Worm (Caenorhabditis elegans) whole organism, young adult: ENCODE measurements around the gene F49F1.5.

Experiments used
- B0019.2 ChIP-seq: fragments of 200-800 bp; sonication (Bioruptor generic); conservative IDR thresholded peaks from 2 replicates; pipeline ENCODE4 v1.3.6; 2022; ENCODE audit warnings: missing genetic modification reagents, missing genetic modification characterization, missing compliant biosample characterization
- F33H1.4 ChIP-seq: fragments of 200-800 bp; sonication (Bioruptor generic); IDR thresholded peaks from 2 replicates; pipeline ENCODE4 v1.3.6; 2022; ENCODE audit warnings: missing genetic modification reagents, missing genetic modification characterization, missing compliant biosample characterization
- F39B2.1 ChIP-seq: fragments of 200-800 bp; sonication (Bioruptor generic); IDR thresholded peaks from 2 replicates; pipeline ENCODE4 v1.3.6; 2022; ENCODE audit warnings: missing genetic modification reagents, missing genetic modification characterization, missing compliant biosample characterization
- K12H6.12 ChIP-seq: fragments of 200-800 bp; sonication (Bioruptor generic); optimal IDR thresholded peaks from 2 replicates; lab custom pipeline; 2018; ENCODE audit warnings: mild to moderate bottlenecking, missing genetic modification characterization, missing compliant biosample characterization
- T26A5.8 ChIP-seq: sonication (generic microtip); optimal IDR thresholded peaks from 2 replicates; lab custom pipeline; 2016; ENCODE audit warnings: missing genetic modification characterization, missing compliant biosample characterization
- Y53G8AR.9 ChIP-seq: fragments of 200-800 bp; sonication (Bioruptor generic); conservative IDR thresholded peaks from 2 replicates; pipeline ENCODE4 v1.3.6; 2022; ENCODE audit warnings: missing genetic modification reagents, missing genetic modification characterization, missing compliant biosample characterization
- Y67H2A.10 ChIP-seq: fragments of 200-800 bp; sonication (Bioruptor generic); conservative IDR thresholded peaks from 2 replicates; pipeline ENCODE4 v1.3.6; 2022; ENCODE audit warnings: missing genetic modification reagents, missing genetic modification characterization, missing compliant biosample characterization
- Y79H2A.3 ChIP-seq: fragments of 200-800 bp; sonication (Bioruptor generic); conservative IDR thresholded peaks from 2 replicates; pipeline ENCODE4 v1.3.6; 2022; ENCODE audit warnings: missing genetic modification reagents, missing genetic modification characterization, missing compliant biosample characterization
- akir-1 ChIP-seq: fragments of 200-800 bp; sonication (Bioruptor generic); optimal IDR thresholded peaks from 2 replicates; lab custom pipeline; 2018; ENCODE audit warnings: mild to moderate bottlenecking, missing genetic modification characterization, moderate library complexity, missing compliant biosample characterization
- athp-1 ChIP-seq: sonication (generic microtip); optimal IDR thresholded peaks from 2 replicates; lab custom pipeline; 2017; ENCODE audit warnings: mild to moderate bottlenecking, missing genetic modification characterization, missing compliant biosample characterization
- bed-2 ChIP-seq: fragments of 200-800 bp; sonication (Bioruptor generic); IDR thresholded peaks from 2 replicates; pipeline ENCODE4 v1.3.6; 2022; ENCODE audit warnings: missing genetic modification reagents, missing genetic modification characterization, missing compliant biosample characterization
- cebp-2 ChIP-seq: fragments of 200-800 bp; sonication (Bioruptor generic); IDR thresholded peaks from 2 replicates; pipeline ENCODE4 v1.3.6; 2022; ENCODE audit warnings: missing genetic modification characterization, missing compliant biosample characterization
- ceh-100 ChIP-seq: fragments of 200-800 bp; sonication (Bioruptor generic); IDR thresholded peaks from 2 replicates; pipeline ENCODE4 v1.3.6; 2022; ENCODE audit warnings: missing genetic modification reagents, missing genetic modification characterization, missing compliant biosample characterization
- chd-7 ChIP-seq: sonication (generic microtip); optimal IDR thresholded peaks from 2 replicates; lab custom pipeline; 2016; ENCODE audit warnings: mild to moderate bottlenecking, missing genetic modification characterization, moderate library complexity, missing compliant biosample characterization
- dpff-1 ChIP-seq: sonication (generic microtip); optimal IDR thresholded peaks from 2 replicates; lab custom pipeline; 2017; ENCODE audit warnings: mild to moderate bottlenecking, missing genetic modification characterization, missing compliant biosample characterization
- egl-18 ChIP-seq: fragments of 200-800 bp; sonication (Bioruptor generic); IDR thresholded peaks from 2 replicates; pipeline ENCODE4 v1.3.6; 2022; ENCODE audit warnings: missing genetic modification reagents, missing genetic modification characterization, missing compliant biosample characterization
- egrh-3 ChIP-seq: fragments of 200-800 bp; sonication (Bioruptor generic); IDR thresholded peaks from 2 replicates; pipeline ENCODE4 v1.3.6; 2022; ENCODE audit warnings: missing genetic modification reagents, missing genetic modification characterization, missing compliant biosample characterization
- lin-40 ChIP-seq: sonication (generic microtip); optimal IDR thresholded peaks from 2 replicates; lab custom pipeline; 2016; ENCODE audit warnings: missing genetic modification characterization, mild to moderate bottlenecking, missing compliant biosample characterization, missing genotype, missing genetic modification reagents
- lin-54 ChIP-seq: fragments of 200-800 bp; sonication (Bioruptor generic); optimal IDR thresholded peaks from 2 replicates; lab custom pipeline; 2018; ENCODE audit warnings: mild to moderate bottlenecking, missing genetic modification characterization, missing compliant biosample characterization
- lsl-1 ChIP-seq: fragments of 200-800 bp; sonication (Bioruptor generic); optimal IDR thresholded peaks from 2 replicates; lab custom pipeline; 2018; ENCODE audit warnings: mild to moderate bottlenecking, missing genetic modification characterization, moderate library complexity, missing compliant biosample characterization
- madf-6 ChIP-seq: fragments of 200-800 bp; sonication (Bioruptor generic); IDR thresholded peaks from 2 replicates; pipeline ENCODE4 v1.3.6; 2022; ENCODE audit warnings: missing genetic modification reagents, missing genetic modification characterization, missing compliant biosample characterization
- madf-8 ChIP-seq: fragments of 200-800 bp; sonication (Bioruptor generic); conservative IDR thresholded peaks from 2 replicates; pipeline ENCODE4 v1.3.6; 2022; ENCODE audit warnings: missing genetic modification reagents, missing genetic modification characterization, missing compliant biosample characterization
- mel-28 ChIP-seq: sonication (generic microtip); optimal IDR thresholded peaks from 2 replicates; lab custom pipeline; 2016; ENCODE audit warnings: borderline replicate concordance, mild to moderate bottlenecking, missing genetic modification characterization, missing compliant biosample characterization
- mxl-1 ChIP-seq: sonication (generic microtip); optimal IDR thresholded peaks from 2 replicates; lab custom pipeline; 2016; ENCODE audit warnings: missing genetic modification characterization, missing compliant biosample characterization
- nhr-90 ChIP-seq: sonication (generic microtip); optimal IDR thresholded peaks from 2 replicates; lab custom pipeline; 2016; ENCODE audit warnings: missing genotype, mild to moderate bottlenecking, missing genetic modification characterization, missing compliant biosample characterization
- pbrm-1 ChIP-seq: fragments of 200-800 bp; sonication (Bioruptor generic); IDR thresholded peaks from 2 replicates; pipeline ENCODE4 v1.3.6; 2022; ENCODE audit warnings: missing genetic modification reagents, missing genetic modification characterization, missing compliant biosample characterization
- rcor-1 ChIP-seq: fragments of 200-800 bp; sonication (Bioruptor generic); IDR thresholded peaks from 2 replicates; pipeline ENCODE4 v1.3.6; 2022; ENCODE audit warnings: missing genetic modification reagents, missing genetic modification characterization, missing compliant biosample characterization
- rpc-1 ChIP-seq, 2 experiments: fragments of 150-350 bp in 1 of 2; sonication (generic microtip) in 1 of 2; optimal IDR thresholded peaks; 2 replicates each; lab custom pipeline; 2014 to 2018; ENCODE audit warnings: missing biosample characterization in 1 of 2, missing genetic modification characterization in 1 of 2, missing genetic modification reagents in 1 of 2, missing genotype in 1 of 2
- sdz-38 ChIP-seq: sonication (generic microtip); optimal IDR thresholded peaks from 2 replicates; lab custom pipeline; 2016; ENCODE audit warnings: missing genotype, missing genetic modification characterization, missing compliant biosample characterization
- snpc-1.3 ChIP-seq: sonication (generic microtip); optimal IDR thresholded peaks from 2 replicates; lab custom pipeline; 2017; ENCODE audit warnings: missing genetic modification characterization, mild to moderate bottlenecking, missing compliant biosample characterization, antibody characterized with exemption, moderate library complexity, missing genotype, missing genetic modification reagents; ENCODE audit not compliant: insufficient read depth
- sptf-2 ChIP-seq: fragments of 200-800 bp; sonication (Bioruptor generic); optimal IDR thresholded peaks from 2 replicates; lab custom pipeline; 2018; ENCODE audit warnings: mild to moderate bottlenecking, missing genetic modification characterization, missing compliant biosample characterization
- tbp1 ChIP-seq: fragments of 200-800 bp; sonication (Bioruptor generic); optimal IDR thresholded peaks from 2 replicates; lab custom pipeline; 2018; ENCODE audit warnings: mild to moderate bottlenecking, missing genetic modification characterization, missing compliant biosample characterization
- tbx-9 ChIP-seq: sonication (generic microtip); optimal IDR thresholded peaks from 2 replicates; lab custom pipeline; 2016; ENCODE audit warnings: borderline replicate concordance, missing genetic modification characterization, inconsistent platforms, missing compliant biosample characterization
- tlf-1 ChIP-seq: fragments of 200-800 bp; sonication (Bioruptor generic); optimal IDR thresholded peaks from 2 replicates; lab custom pipeline; 2018; ENCODE audit warnings: mild to moderate bottlenecking, missing genetic modification characterization, missing compliant biosample characterization
- unc-130 ChIP-seq: sonication (generic microtip); optimal IDR thresholded peaks from 2 replicates; lab custom pipeline; 2016; ENCODE audit warnings: missing genetic modification reagents, missing genetic modification characterization, missing compliant biosample characterization
- unc-62 ChIP-seq: fragments of 150-350 bp; optimal IDR thresholded peaks from 2 replicates; lab custom pipeline; 2014; ENCODE audit warnings: missing biosample characterization, missing genetic modification reagents, missing genetic modification characterization
- xnd-1 ChIP-seq: sonication (generic microtip); optimal IDR thresholded peaks from 2 replicates; lab custom pipeline; 2016; ENCODE audit warnings: missing genotype, missing genetic modification reagents, missing genetic modification characterization, missing compliant biosample characterization

Gene F49F1.5

DNA sequence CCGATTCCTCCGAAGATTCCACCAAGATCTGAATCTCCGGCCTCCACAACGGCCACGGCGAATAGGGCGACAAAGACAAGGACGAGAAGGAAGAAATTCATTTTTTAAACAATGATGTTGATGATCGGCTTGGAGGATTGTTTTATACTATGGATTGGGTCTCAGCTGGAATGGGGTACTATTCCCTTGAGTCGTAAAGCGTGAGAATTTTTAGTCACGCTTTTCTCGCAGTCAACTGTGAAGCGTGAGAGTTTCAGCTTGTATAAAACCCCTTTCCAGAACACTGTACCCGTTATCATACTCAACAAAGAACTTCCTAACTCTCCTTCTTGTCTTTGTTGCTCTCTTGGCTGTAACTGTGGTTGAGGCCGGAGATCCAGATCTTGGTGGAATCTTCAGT lies 5.7 kb downstream of the F49F1.5 start, which contains the start of gene F49F1.15:
F49F1.15 (minus strand) TSS at position 101 of the 400 bp plus-strand sequence.
- TF ChIP-seq unc-62 (GFP tag; lab: Kevin White, UChicago), result no peak
- no peak for TF ChIP-seq dpff-1 (tag; lab: Kevin White, UChicago)
- no peak for TF ChIP-seq akir-1 (GFP tag; lab: Kevin White, UChicago)
- no peak for TF ChIP-seq chd-7
- TF ChIP-seq ceh-100, result no peak
- TF ChIP-seq Y79H2A.3 (GFP tag; lab: Robert Waterston, UW), result no peak
- no peak for TF ChIP-seq nhr-90
- TF ChIP-seq tbp1, result no peak
- TF ChIP-seq F39B2.1 (GFP tag; lab: Robert Waterston, UW), result no peak
- TF ChIP-seq sptf-2 (GFP tag; lab: Kevin White, UChicago), result no peak
- no peak for TF ChIP-seq tlf-1
- no peak for TF ChIP-seq mel-28 (tag; lab: Kevin White, UChicago)
- no peak for TF ChIP-seq mxl-1 (tag; lab: Kevin White, UChicago)
- no peak for TF ChIP-seq sdz-38 (tag; lab: Kevin White, UChicago)

DNA sequence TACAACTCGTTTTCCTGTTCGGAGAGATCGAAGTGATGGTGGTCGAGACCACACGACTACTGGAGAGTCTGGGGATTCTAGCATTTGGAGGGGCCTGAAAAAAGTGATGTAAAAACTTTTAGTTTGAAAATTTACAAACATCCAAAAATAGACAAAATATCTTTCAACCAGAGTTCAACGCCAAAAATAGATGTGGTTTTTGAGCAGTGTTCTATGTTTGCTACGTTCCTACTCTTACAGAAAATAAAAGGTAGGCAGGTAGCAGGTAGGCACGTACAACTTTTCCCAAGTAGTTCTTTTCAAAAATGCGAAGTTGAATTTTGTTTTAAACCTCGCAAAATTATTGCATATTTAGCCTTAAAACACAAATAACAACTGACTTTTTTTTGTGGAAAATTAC lies 7.8 kb downstream of the F49F1.5 start, which contains the start of gene F49F1.14:
F49F1.14 (minus strand) TSS at position 101 of the 400 bp plus-strand sequence.
- no peak for TF ChIP-seq dpff-1 (tag; lab: Kevin White, UChicago)

DNA sequence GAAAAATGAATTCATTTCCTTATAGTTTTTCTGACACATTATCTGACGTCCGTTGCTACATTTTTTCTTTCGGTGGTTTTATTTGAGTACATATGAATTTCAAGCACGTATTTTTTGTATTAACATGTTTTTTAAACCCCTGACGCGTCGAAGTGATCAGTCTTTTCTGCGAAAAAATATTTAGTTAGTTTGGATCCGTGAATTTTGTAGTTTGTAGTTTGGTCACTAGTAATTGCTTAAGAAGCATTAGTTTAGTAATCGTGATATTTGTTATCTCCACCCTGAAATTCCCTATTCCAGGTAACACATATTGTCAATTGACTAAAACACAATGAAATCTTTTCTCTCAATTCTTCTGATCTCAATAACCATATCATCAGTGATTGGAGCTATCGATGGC lies 11.4 kb downstream of the F49F1.5 start, which contains the start of gene C35B1.7:
C35B1.7 (plus strand) TSS at position 301 of the 400 bp plus-strand sequence.
- no peak for TF ChIP-seq tbx-9 (tag; lab: Kevin White, UChicago)
- TF ChIP-seq madf-8 (GFP tag; lab: Robert Waterston, UW), result no peak
- no peak for TF ChIP-seq lin-54
- no peak for TF ChIP-seq rpc-1 (optimal IDR thresholded peaks at IDR 0.05; lab: Kevin White, UChicago)
- no peak for TF ChIP-seq rpc-1 (tag; optimal IDR thresholded peaks at IDR 0.05; lab: Kevin White, UChicago)
- TF ChIP-seq Y53G8AR.9 (GFP tag; lab: Robert Waterston, UW), result no peak
- TF ChIP-seq B0019.2 (GFP tag; lab: Robert Waterston, UW), result no peak
- TF ChIP-seq madf-6 (GFP tag; lab: Robert Waterston, UW), result no peak
- no peak for TF ChIP-seq xnd-1 (tag; lab: Kevin White, UChicago)
- TF ChIP-seq Y67H2A.10 (GFP tag; lab: Robert Waterston, UW), result no peak
- no peak for TF ChIP-seq lin-40 (tag; lab: Kevin White, UChicago)
- TF ChIP-seq pbrm-1 (GFP tag; lab: Robert Waterston, UW), result no peak
- TF ChIP-seq egrh-3 (GFP tag; lab: Robert Waterston, UW), result no peak
- no peak for TF ChIP-seq egl-18 (GFP tag; lab: Robert Waterston, UW)
- TF ChIP-seq, all 124 proteins: peak for 0

DNA sequence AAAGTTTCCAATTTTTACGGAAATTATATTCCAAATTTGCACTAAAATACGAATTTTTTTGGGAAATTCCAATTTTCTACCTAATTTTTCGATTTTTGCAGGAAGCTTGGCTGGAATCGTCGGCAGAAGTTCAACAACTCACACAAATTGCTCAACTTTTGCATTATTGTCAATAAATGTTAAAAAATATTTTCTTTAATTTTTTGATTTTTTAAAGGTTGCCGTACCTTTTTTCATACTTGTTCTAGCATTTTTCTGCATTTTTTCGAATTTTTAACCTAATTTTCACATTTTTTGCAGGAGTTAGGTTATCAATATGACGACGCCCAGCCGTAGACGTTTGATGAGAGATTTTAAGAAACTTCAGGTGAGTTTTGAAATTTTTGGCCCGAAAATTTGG lies 17.5 kb downstream of the F49F1.5 start, which contains the start of gene ubc-1:
ubc-1 (plus strand) TSS at position 301 of the 400 bp plus-strand sequence.
- no peak for TF ChIP-seq T26A5.8
- TF ChIP-seq nhr-90, result no peak
- no peak for TF ChIP-seq madf-6 (GFP tag; lab: Robert Waterston, UW)
- TF ChIP-seq lsl-1 (GFP tag; lab: Kevin White, UChicago), result no peak

DNA sequence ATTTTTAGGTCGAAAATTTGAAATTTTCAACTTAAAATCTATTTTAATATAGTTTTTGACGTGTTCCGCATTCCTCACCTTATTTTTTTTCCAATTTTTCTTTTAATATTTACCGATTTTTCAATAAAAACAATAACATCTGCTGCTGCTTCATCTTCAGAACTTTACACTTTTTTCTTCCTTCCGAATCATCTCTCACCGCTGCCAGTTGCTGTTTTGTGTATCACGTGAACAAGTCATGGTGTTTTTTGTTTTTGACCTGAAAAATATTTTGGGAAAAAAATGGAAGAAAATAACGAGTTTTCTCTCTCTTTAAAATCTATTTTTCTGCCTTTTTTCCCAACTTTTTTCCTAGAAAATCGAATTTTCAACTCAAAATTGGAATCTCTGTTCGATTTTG lies 20.4 kb downstream of the F49F1.5 start:
- TF ChIP-seq snpc-1.3 (tag; lab: Kevin White, UChicago) (no peak), bed-2 (GFP tag; lab: Robert Waterston, UW) (no peak), F33H1.4 (GFP tag; lab: Robert Waterston, UW) (no peak), madf-8 (GFP tag; lab: Robert Waterston, UW) (no peak), rcor-1 (GFP tag; lab: Robert Waterston, UW) (no peak), unc-130 (GFP tag; lab: Kevin White, UChicago) (no peak), cebp-2 (no peak), K12H6.12 (no peak), athp-1 (tag; lab: Kevin White, UChicago) (no peak)
